Fruit fly (Drosophila melanogaster): Measurements from ENCODE around the gene CG8840.

The CG8840 gene

dm6 chr2L:3444789-3445188 is 34.4 kb downstream of the CG8840 start (continued):
- no peak for TF ChIP-seq CG2129 (GFP tag; IDR thresholded peaks at IDR 0.05; ENCODE audit: partially characterized antibody)
- TF ChIP-seq Dip2 (GFP tag; IDR thresholded peaks at IDR 0.05) = no peak
- TF ChIP-seq CG3995 (GFP tag; optimal IDR thresholded peaks at IDR 0.05) = no peak
- no peak for TF ChIP-seq unpg (GFP tag; optimal IDR thresholded peaks at IDR 0.05)
- no peak for TF ChIP-seq ewg (GFP tag; optimal IDR thresholded peaks at IDR 0.05)
- peak; percentile 22 for TF ChIP-seq CoRest (tag; optimal IDR thresholded peaks at IDR 0.05)
- TF ChIP-seq Abd-B (GFP tag; optimal IDR thresholded peaks at IDR 0.05) = peak; percentile 18
- peak; percentile 15 for TF ChIP-seq CG12659 (GFP tag; optimal IDR thresholded peaks at IDR 0.05)
- peak; percentile 53; the same call in 1 of the 2 replicates for TF ChIP-seq Xrp1 (GFP tag; IDR thresholded peaks at IDR 0.05)
- no peak for TF ChIP-seq sr (GFP tag; IDR thresholded peaks at IDR 0.05)
- TF ChIP-seq gsb-n (tag; optimal IDR thresholded peaks at IDR 0.05) = no peak
- TF ChIP-seq CG12942 (GFP tag; optimal IDR thresholded peaks at IDR 0.05) = peak; percentile 60
- TF ChIP-seq CG15011 (GFP tag; optimal IDR thresholded peaks at IDR 0.05) = no peak
- TF ChIP-seq ftz-f1 (GFP tag; optimal IDR thresholded peaks at IDR 0.05) = no peak
- TF ChIP-seq CG32772 (GFP tag; IDR thresholded peaks at IDR 0.05) = peak; percentile 50
- TF ChIP-seq CG14014 (GFP tag; IDR thresholded peaks at IDR 0.05) = no peak
- TF ChIP-seq zen (tag; optimal IDR thresholded peaks at IDR 0.05) = peak; percentile 56
- TF ChIP-seq Atf-2 (GFP tag; optimal IDR thresholded peaks at IDR 0.05) = peak; percentile 19
- peak; percentile 26 for TF ChIP-seq Ssrp (tag; optimal IDR thresholded peaks at IDR 0.05)
- no peak for TF ChIP-seq cwo (GFP tag; optimal IDR thresholded peaks at IDR 0.05)
- 0 out of 2 replicates have a peak, but pooled peaks have one; percentile 21 for TF ChIP-seq Awh (GFP tag; IDR thresholded peaks at IDR 0.05)
- no peak for TF ChIP-seq Lhr (GFP tag; optimal IDR thresholded peaks at IDR 0.05)
- TF ChIP-seq CG18262 (tag; optimal IDR thresholded peaks at IDR 0.05) = peak; percentile 23
- TF ChIP-seq Hr3 (GFP tag; optimal IDR thresholded peaks at IDR 0.05) = peak; percentile 32
- TF ChIP-seq CG7839 (tag; optimal IDR thresholded peaks at IDR 0.05) = peak; percentile 52
- TF ChIP-seq CG2116 (GFP tag; optimal IDR thresholded peaks at IDR 0.05) = no peak
- peak; percentile 7 for TF ChIP-seq repo (GFP tag; optimal IDR thresholded peaks at IDR 0.05)
- TF ChIP-seq cato (GFP tag; optimal IDR thresholded peaks at IDR 0.05; ENCODE audit: borderline replicate concordance) = no peak
- TF ChIP-seq lmd (GFP tag; IDR thresholded peaks at IDR 0.05) = peak; percentile 58; the same call in 1 of the 2 replicates
- TF ChIP-seq CG2889 (GFP tag; IDR thresholded peaks at IDR 0.05) = 0 out of 3 replicates have a peak, but pooled peaks have one; percentile 47
- TF ChIP-seq Ets65A (GFP tag) = peak; percentile 95
- 0 out of 2 replicates have a peak, but pooled peaks have one; percentile 48 for TF ChIP-seq toy (GFP tag; IDR thresholded peaks at IDR 0.05)
- 0 out of 2 replicates have a peak, but pooled peaks have one; percentile 26 for TF ChIP-seq danr (GFP tag; IDR thresholded peaks at IDR 0.05)
- peak; percentile 65 for TF ChIP-seq Ptx1 (GFP tag; IDR thresholded peaks at IDR 0.05)
- TF ChIP-seq Mes4 (GFP tag; optimal IDR thresholded peaks at IDR 0.05) = no peak
- no peak for TF ChIP-seq CG31388 (GFP tag; optimal IDR thresholded peaks at IDR 0.05)
- peak; percentile 28 for TF ChIP-seq bab2 (GFP tag; optimal IDR thresholded peaks at IDR 0.05)
- peak; percentile 49 for TF ChIP-seq Oli (tag; optimal IDR thresholded peaks at IDR 0.05)
- 0 out of 2 replicates have a peak, but pooled peaks have one; percentile 19 for TF ChIP-seq ap (GFP tag; IDR thresholded peaks at IDR 0.05)
- TF ChIP-seq CG4328 (GFP tag; optimal IDR thresholded peaks at IDR 0.05) = no peak
- TF ChIP-seq CG10431 (GFP tag; optimal IDR thresholded peaks at IDR 0.05) = no peak
- TF ChIP-seq CG32767 (GFP tag; IDR thresholded peaks at IDR 0.05) = no peak
- peak; percentile 26 for TF ChIP-seq slp2 (GFP tag; optimal IDR thresholded peaks at IDR 0.05)
- peak; percentile 36 for TF ChIP-seq CG15269 (tag; optimal IDR thresholded peaks at IDR 0.05)
- peak; percentile 28 for TF ChIP-seq CG15514 (GFP tag; optimal IDR thresholded peaks at IDR 0.05)
- peak; percentile 6 for TF ChIP-seq nom (GFP tag; optimal IDR thresholded peaks at IDR 0.05)
- TF ChIP-seq exex (tag; optimal IDR thresholded peaks at IDR 0.05) = no peak
- TF ChIP-seq dpn (GFP tag; optimal IDR thresholded peaks at IDR 0.05) = peak; percentile 24 to 56
- peak; percentile 35; the same call in 1 of the 3 replicates for TF ChIP-seq CG11560 (tag; IDR thresholded peaks at IDR 0.05)
- no peak for TF ChIP-seq CG6254 (GFP tag; optimal IDR thresholded peaks at IDR 0.05)

Data from whole organism, embryonic.